Fruit fly (Drosophila melanogaster) whole organism, embryonic: ENCODE data around the gene DCTN1-p150.

Experiments
- CG10321 ChIP-seq: fragments of 200-800 bp; sonication (Bioruptor generic); IDR thresholded peaks from 2 replicates; pipeline ENCODE4 v1.3.6; 2022; ENCODE audit warnings: missing biosample characterization, missing genetic modification characterization
- CG10431 ChIP-seq: fragments of 200-800 bp; sonication (Bioruptor generic); optimal IDR thresholded peaks from 3 replicates; lab custom pipeline; 2018; ENCODE audit warnings: missing biosample characterization, mild to moderate bottlenecking, missing genetic modification characterization
- CG10654 ChIP-seq: fragments of 200-800 bp; sonication (Bioruptor generic); optimal IDR thresholded peaks from 2 replicates; lab custom pipeline; 2016; ENCODE audit warnings: missing biosample characterization, missing genetic modification characterization
- CG11723 ChIP-seq: fragments of 200-800 bp; sonication (Bioruptor generic); optimal IDR thresholded peaks from 2 replicates; lab custom pipeline; 2017; ENCODE audit warnings: missing biosample characterization, mild to moderate bottlenecking, missing genetic modification characterization
- CG13424 ChIP-seq: fragments of 200-800 bp; sonication (Bioruptor generic); optimal IDR thresholded peaks from 2 replicates; lab custom pipeline; 2019; ENCODE audit warnings: missing biosample characterization, mild to moderate bottlenecking, missing genetic modification characterization, moderate library complexity
- CG14050 ChIP-seq: fragments of 200-800 bp; sonication (Bioruptor generic); IDR thresholded peaks from 3 replicates; pipeline ENCODE4 v1.3.6; 2022; ENCODE audit warnings: missing biosample characterization, missing genetic modification characterization
- CG17612 ChIP-seq: fragments of 200-800 bp; sonication (Bioruptor generic); IDR thresholded peaks from 2 replicates; pipeline ENCODE4 v1.3.6; 2022; ENCODE audit warnings: missing biosample characterization, missing genetic modification characterization
- CG17829 ChIP-seq: fragments of 200-800 bp; optimal IDR thresholded peaks from 2 replicates; lab custom pipeline; 2019; ENCODE audit warnings: missing biosample characterization, mild to moderate bottlenecking, missing genetic modification characterization, moderate library complexity
- CG1792 ChIP-seq: fragments of 200-800 bp; sonication (Bioruptor generic); optimal IDR thresholded peaks from 2 replicates; lab custom pipeline; 2016; ENCODE audit warnings: missing biosample characterization, missing genetic modification characterization
- CG2712 ChIP-seq: fragments of 200-800 bp; optimal IDR thresholded peaks from 3 replicates; lab custom pipeline; 2019; ENCODE audit warnings: missing biosample characterization, mild to moderate bottlenecking, missing genetic modification characterization, moderate library complexity
- CG3281 ChIP-seq: fragments of 200-800 bp; sonication (Bioruptor generic); optimal IDR thresholded peaks from 3 replicates; lab custom pipeline; 2017; ENCODE audit warnings: missing biosample characterization, mild to moderate bottlenecking, missing genetic modification characterization
- CG34224 ChIP-seq: fragments of 200-800 bp; sonication (Bioruptor generic); IDR thresholded peaks from 3 replicates; pipeline ENCODE4 v1.3.6; 2022; ENCODE audit warnings: missing biosample characterization, missing genetic modification characterization; ENCODE audit not compliant: partially characterized antibody
- CG4282 ChIP-seq: fragments of 200-800 bp; sonication (Bioruptor generic); optimal IDR thresholded peaks from 2 replicates; lab custom pipeline; 2016; ENCODE audit warnings: missing biosample characterization, missing genetic modification characterization
- CG4424 ChIP-seq: fragments of 200-800 bp; sonication (Bioruptor generic); optimal IDR thresholded peaks from 3 replicates; lab custom pipeline; 2016; ENCODE audit warnings: missing biosample characterization, missing genetic modification characterization
- CG9609 ChIP-seq: fragments of 200-800 bp; sonication (Bioruptor generic); optimal IDR thresholded peaks from 3 replicates; lab custom pipeline; 2016; ENCODE audit warnings: missing biosample characterization, missing genetic modification characterization
- D19A ChIP-seq: fragments of 200-800 bp; optimal IDR thresholded peaks from 3 replicates; lab custom pipeline; 2019; ENCODE audit warnings: missing biosample characterization, mild to moderate bottlenecking, missing genetic modification characterization, moderate library complexity
- D19B ChIP-seq: fragments of 200-800 bp; sonication (Bioruptor generic); optimal IDR thresholded peaks from 2 replicates; lab custom pipeline; 2017; ENCODE audit warnings: missing biosample characterization, mild to moderate bottlenecking, missing genetic modification characterization
- Deaf1 ChIP-seq: fragments of 200-800 bp; optimal IDR thresholded peaks from 3 replicates; lab custom pipeline; 2019; ENCODE audit warnings: missing biosample characterization, mild to moderate bottlenecking, missing genetic modification characterization, moderate library complexity
- Dref ChIP-seq: fragments of 200-800 bp; sonication (Bioruptor generic); IDR thresholded peaks from 2 replicates; pipeline ENCODE4 v1.3.6; 2022; ENCODE audit warnings: missing biosample characterization, missing genetic modification characterization
- ERR ChIP-seq: fragments of 200-800 bp; sonication (Bioruptor generic); optimal IDR thresholded peaks from 2 replicates; lab custom pipeline; 2016; ENCODE audit warnings: missing biosample characterization, missing genetic modification characterization
- Fer1 ChIP-seq: fragments of 200-800 bp; sonication (Bioruptor generic); optimal IDR thresholded peaks from 2 replicates; lab custom pipeline; 2017; ENCODE audit warnings: missing biosample characterization, mild to moderate bottlenecking, missing genetic modification characterization
- HHEX ChIP-seq: fragments of 200-800 bp; sonication (Bioruptor generic); optimal IDR thresholded peaks from 3 replicates; lab custom pipeline; 2017; ENCODE audit warnings: missing biosample characterization, mild to moderate bottlenecking, missing genetic modification characterization, missing genetic modification reagents
- Hr3 ChIP-seq: fragments of 200-800 bp; sonication (Bioruptor generic); optimal IDR thresholded peaks from 3 replicates; lab custom pipeline; 2016; ENCODE audit warnings: missing biosample characterization, missing genetic modification characterization
- MBD-R2 ChIP-seq: fragments of 200-800 bp; sonication (Bioruptor generic); IDR thresholded peaks from 2 replicates; pipeline ENCODE4 v1.3.6; 2022; ENCODE audit warnings: missing biosample characterization, missing genetic modification characterization
- Mes4 ChIP-seq: fragments of 200-800 bp; sonication (Bioruptor generic); optimal IDR thresholded peaks from 2 replicates; lab custom pipeline; 2016; ENCODE audit warnings: missing biosample characterization, missing genetic modification characterization
- Oli ChIP-seq: fragments of 200-800 bp; sonication (Bioruptor generic); optimal IDR thresholded peaks from 2 replicates; lab custom pipeline; 2018; ENCODE audit warnings: missing biosample characterization, mild to moderate bottlenecking, missing genetic modification characterization, moderate library complexity
- Sox102F ChIP-seq: fragments of 200-800 bp; sonication (Bioruptor generic); optimal IDR thresholded peaks from 2 replicates; lab custom pipeline; 2018; ENCODE audit warnings: missing biosample characterization, mild to moderate bottlenecking, missing genetic modification characterization, moderate library complexity
- Vsx1 ChIP-seq: fragments of 200-800 bp; sonication (Bioruptor generic); optimal IDR thresholded peaks from 2 replicates; lab custom pipeline; 2017; ENCODE audit warnings: missing biosample characterization, mild to moderate bottlenecking, missing genetic modification characterization, missing genetic modification reagents
- Xrp1 ChIP-seq: fragments of 200-800 bp; sonication (Bioruptor generic); IDR thresholded peaks from 2 replicates; pipeline ENCODE4 v1.3.6; 2022; ENCODE audit warnings: missing biosample characterization, missing genetic modification characterization
- ab ChIP-seq: fragments of 200-800 bp; sonication (Bioruptor generic); optimal IDR thresholded peaks from 2 replicates; lab custom pipeline; 2016; ENCODE audit warnings: missing biosample characterization, missing genetic modification characterization
- ac ChIP-seq: fragments of 200-800 bp; sonication (Bioruptor generic); optimal IDR thresholded peaks from 3 replicates; lab custom pipeline; 2017; ENCODE audit warnings: missing biosample characterization, mild to moderate bottlenecking, missing genetic modification characterization
- br ChIP-seq: fragments of >200 bp; optimal IDR thresholded peaks from 2 replicates; lab custom pipeline; 2017
- caup ChIP-seq: fragments of 200-800 bp; sonication (Bioruptor generic); optimal IDR thresholded peaks from 3 replicates; lab custom pipeline; 2017; ENCODE audit warnings: missing biosample characterization, mild to moderate bottlenecking, missing genetic modification characterization, moderate library complexity; ENCODE audit not compliant: severe bottlenecking
- corto ChIP-seq: fragments of 200-800 bp; sonication (Bioruptor generic); optimal IDR thresholded peaks from 2 replicates; lab custom pipeline; 2016; ENCODE audit warnings: missing biosample characterization, mild to moderate bottlenecking, missing genetic modification characterization, moderate library complexity
- dysf ChIP-seq: fragments of 200-800 bp; sonication (Bioruptor generic); IDR thresholded peaks from 3 replicates; pipeline ENCODE4 v1.3.6; 2022; ENCODE audit warnings: missing biosample characterization, missing genetic modification characterization
- emc ChIP-seq: fragments of 200-800 bp; sonication (Bioruptor generic); optimal IDR thresholded peaks from 2 replicates; lab custom pipeline; 2016; ENCODE audit warnings: missing biosample characterization, missing genetic modification characterization
- gce ChIP-seq: fragments of 200-800 bp; sonication (Bioruptor generic); IDR thresholded peaks from 3 replicates; pipeline ENCODE4 v1.3.6; 2022; ENCODE audit warnings: missing biosample characterization, missing genetic modification characterization
- h ChIP-seq: fragments of >200 bp; optimal IDR thresholded peaks from 2 replicates; lab custom pipeline; 2017
- insv ChIP-seq, 2 experiments: fragments of 200-800 bp; sonication (Bioruptor generic); optimal IDR thresholded peaks; 3 replicates each; lab custom pipeline; 2016 to 2018; ENCODE audit warnings: missing biosample characterization in 2 of 2, missing genetic modification characterization in 2 of 2
- luna ChIP-seq: fragments of 200-800 bp; sonication (Bioruptor generic); optimal IDR thresholded peaks from 2 replicates; lab custom pipeline; 2016; ENCODE audit warnings: missing biosample characterization, missing genetic modification characterization
- mam ChIP-seq: fragments of 200-800 bp; sonication (Bioruptor generic); optimal IDR thresholded peaks from 3 replicates; lab custom pipeline; 2016; ENCODE audit warnings: missing biosample characterization, missing genetic modification characterization
- pan ChIP-seq, 4 experiments: fragments of >200 bp in 3 of 4; fragments of 200-800 bp in 1 of 4; sonication (Bioruptor generic) in 1 of 4; optimal IDR thresholded peaks in 3 of 4; IDR thresholded peaks in 1 of 4; 2 replicates each; pipeline versions ENCODE4 v1.3.6 to Lab custom; 2017 to 2022; ENCODE audit warnings: missing biosample characterization in 2 of 4, missing genetic modification characterization in 2 of 4, mixed read lengths in 1 of 4
- salm ChIP-seq: fragments of 200-800 bp; sonication (Bioruptor generic); optimal IDR thresholded peaks from 2 replicates; lab custom pipeline; 2018; ENCODE audit warnings: missing biosample characterization, mild to moderate bottlenecking, missing genetic modification characterization
- scrt ChIP-seq: fragments of 200-800 bp; sonication (Bioruptor generic); optimal IDR thresholded peaks from 2 replicates; lab custom pipeline; 2018; ENCODE audit warnings: missing biosample characterization, mild to moderate bottlenecking, missing genetic modification characterization, moderate library complexity
- sd ChIP-seq: fragments of 200-800 bp; sonication (Bioruptor generic); optimal IDR thresholded peaks from 3 replicates; lab custom pipeline; 2018; ENCODE audit warnings: missing biosample characterization, mild to moderate bottlenecking, missing genetic modification characterization, moderate library complexity
- sqz ChIP-seq: fragments of 200-800 bp; sonication (Bioruptor generic); optimal IDR thresholded peaks from 3 replicates; lab custom pipeline; 2018; ENCODE audit warnings: missing biosample characterization, mild to moderate bottlenecking, missing genetic modification characterization
- sr ChIP-seq: fragments of 200-800 bp; sonication (Bioruptor generic); IDR thresholded peaks from 3 replicates; pipeline ENCODE4 v1.3.6; 2022; ENCODE audit warnings: missing biosample characterization, missing genetic modification characterization
- unpg ChIP-seq: fragments of 200-800 bp; sonication (Bioruptor generic); optimal IDR thresholded peaks from 3 replicates; lab custom pipeline; 2018; ENCODE audit warnings: missing biosample characterization, mild to moderate bottlenecking, missing genetic modification characterization, moderate library complexity
- wor ChIP-seq: fragments of 200-800 bp; sonication (Bioruptor generic); IDR thresholded peaks from 2 replicates; pipeline ENCODE4 v1.3.6; 2022; ENCODE audit warnings: missing biosample characterization, missing genetic modification characterization
- zen2 ChIP-seq: fragments of 200-800 bp; sonication (Bioruptor generic); IDR thresholded peaks from 3 replicates; pipeline ENCODE4 v1.3.6; 2022; ENCODE audit warnings: missing biosample characterization, missing genetic modification characterization; ENCODE audit not compliant: partially characterized antibody
- zfh2 ChIP-seq: fragments of 200-800 bp; sonication (Bioruptor generic); optimal IDR thresholded peaks from 2 replicates; lab custom pipeline; 2016; ENCODE audit warnings: missing biosample characterization, missing genetic modification characterization

The DCTN1-p150 gene

DNA sequence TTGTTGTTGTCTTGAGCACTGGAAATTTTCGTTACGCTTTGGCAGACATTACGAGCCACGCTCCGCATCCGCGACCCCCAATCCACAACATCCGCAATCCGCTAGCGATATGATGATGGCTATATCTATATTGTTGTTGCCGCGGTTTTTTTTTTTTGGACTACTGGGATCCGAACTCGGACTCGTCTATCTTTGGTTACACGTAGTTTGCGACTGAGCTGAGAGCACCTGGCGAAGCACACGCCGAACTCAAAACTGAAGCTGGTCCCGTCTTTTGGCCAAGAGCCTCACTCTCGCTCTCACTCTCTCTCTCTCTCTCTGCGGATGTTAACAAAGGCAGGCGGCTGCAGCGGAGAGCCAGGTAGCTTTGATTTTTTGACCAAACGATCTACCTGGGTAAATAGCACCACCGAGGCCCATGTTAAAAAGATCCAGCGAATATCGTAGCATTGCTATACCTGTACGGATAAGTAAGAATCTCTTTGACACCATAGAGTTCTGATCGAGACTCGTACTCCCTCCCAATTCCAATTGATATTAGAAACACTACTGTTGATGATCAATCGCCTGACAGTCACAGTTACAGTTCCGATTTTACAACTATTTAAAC lies 4.0 kb upstream of the DCTN1-p150 start, which contains the start of gene Rgl (continued):
- TF ChIP-seq Sox102F (GFP tag; lab: Kevin White, UChicago): no peak
- no peak for TF ChIP-seq MBD-R2 (GFP tag; lab: Robert Waterston, UW)
- no peak for TF ChIP-seq pan (optimal IDR thresholded peaks at IDR 0.05; lab: Kevin White, UChicago)
- no peak for TF ChIP-seq pan (GFP tag; optimal IDR thresholded peaks at IDR 0.05 in 1 of 2, IDR thresholded peaks at IDR 0.05 in 1 of 2)
- TF ChIP-seq CG10654 (GFP tag; lab: Kevin White, UChicago): no peak
- TF ChIP-seq unpg (GFP tag; lab: Kevin White, UChicago): no peak
- TF ChIP-seq CG9609 (GFP tag; lab: Kevin White, UChicago): no peak
- no peak for TF ChIP-seq Hr3 (GFP tag; lab: Kevin White, UChicago)
- TF ChIP-seq dysf: no peak
- TF ChIP-seq sqz: peak; percentile 93
- TF ChIP-seq Mes4 (GFP tag; lab: Kevin White, UChicago): no peak
- TF ChIP-seq Xrp1 (GFP tag; lab: Robert Waterston, UW): no peak
- TF ChIP-seq CG14050 (GFP tag; lab: Robert Waterston, UW): no peak
- TF ChIP-seq Vsx1: no peak
- TF ChIP-seq CG4282 (GFP tag; lab: Kevin White, UChicago): no peak
- TF ChIP-seq CG1792: no peak
- TF ChIP-seq h (lab: Kevin White, UChicago): no peak
- TF ChIP-seq CG11723 (GFP tag; lab: Kevin White, UChicago): no peak
- peak; percentile 30 for TF ChIP-seq sd
- no peak for TF ChIP-seq CG10431 (GFP tag; lab: Kevin White, UChicago)
- TF ChIP-seq ERR: no peak
- TF ChIP-seq Oli (tag; lab: Kevin White, UChicago): no peak
- no peak for TF ChIP-seq D19A (tag; lab: Kevin White, UChicago)
- TF ChIP-seq br (lab: Kevin White, UChicago): no peak
- peak; percentile 20 for TF ChIP-seq ac (GFP tag; lab: Kevin White, UChicago)
- no peak for TF ChIP-seq mam
- TF ChIP-seq Deaf1 (tag; lab: Kevin White, UChicago): no peak
- TF ChIP-seq zfh2 (GFP tag; lab: Kevin White, UChicago): no peak
- no peak for TF ChIP-seq emc (GFP tag; lab: Kevin White, UChicago)
- TF ChIP-seq CG3281 (GFP tag; lab: Kevin White, UChicago): no peak
- TF ChIP-seq caup (GFP tag; lab: Kevin White, UChicago): no peak
- no peak for TF ChIP-seq Dref (GFP tag; lab: Robert Waterston, UW)
- peak; percentile 12; the same call in 1 of the 3 replicates for TF ChIP-seq sr (GFP tag; lab: Robert Waterston, UW)
- peak; percentile 3 for TF ChIP-seq CG17829 (tag; lab: Kevin White, UChicago)
- no peak for TF ChIP-seq HHEX (GFP tag; lab: Kevin White, UChicago)
- no peak for TF ChIP-seq Fer1 (GFP tag; lab: Kevin White, UChicago)
- TF ChIP-seq corto: no peak
- TF ChIP-seq insv (GFP tag; optimal IDR thresholded peaks at IDR 0.05; lab: Kevin White, UChicago): peak in 1 of 2 experiments; percentile 78
- no peak for TF ChIP-seq CG17612 (GFP tag; lab: Robert Waterston, UW)
- TF ChIP-seq CG2712 (tag; lab: Kevin White, UChicago): no peak
- TF ChIP-seq salm: no peak
- TF ChIP-seq ab (GFP tag; lab: Kevin White, UChicago): no peak
- TF ChIP-seq CG10321 (GFP tag; lab: Robert Waterston, UW): no peak
- TF ChIP-seq zen2 (GFP tag; lab: Robert Waterston, UW): no peak; the same call in 2 of the 3 replicates
- TF ChIP-seq wor (GFP tag; lab: Robert Waterston, UW): no peak
- no peak for TF ChIP-seq scrt (GFP tag; lab: Kevin White, UChicago)
- TF ChIP-seq CG34224 (GFP tag; lab: Robert Waterston, UW): peak; percentile 28; the same call in 1 of the 3 replicates
- TF ChIP-seq CG13424 (tag; lab: Kevin White, UChicago): no peak
- peak; percentile 49; the same call in 1 of the 3 replicates for TF ChIP-seq gce (GFP tag; lab: Robert Waterston, UW)
- TF ChIP-seq luna (GFP tag; lab: Kevin White, UChicago): no peak
- TF ChIP-seq CG4424 (GFP tag; lab: Kevin White, UChicago): no peak
- no peak for TF ChIP-seq D19B (GFP tag; lab: Kevin White, UChicago)
